Fruit fly (Drosophila melanogaster) whole organism, pupa: Measurements from ENCODE around the gene CG12728.
A peak's percentile ranks its signal among the peaks of the same experiment; 100 is the strongest.

Source experiments
- CG13204 ChIP-seq: fragments of 200-800 bp; sonication (Bioruptor generic); optimal IDR thresholded peaks from 2 replicates; lab custom pipeline; 2018; ENCODE audit warnings: missing biosample characterization, mild to moderate bottlenecking, missing genetic modification characterization, moderate library complexity
- CG17806 ChIP-seq: fragments of 200-800 bp; sonication (Bioruptor generic); optimal IDR thresholded peaks from 2 replicates; lab custom pipeline; 2018; ENCODE audit warnings: missing biosample characterization, mild to moderate bottlenecking, missing genetic modification characterization, moderate library complexity
- EcR ChIP-seq: fragments of 200-800 bp; sonication (Bioruptor generic); optimal IDR thresholded peaks from 3 replicates; lab custom pipeline; 2019; ENCODE audit warnings: missing biosample characterization, missing genetic modification characterization, mild to moderate bottlenecking, moderate library complexity, missing genetic modification reagents

DNA sequence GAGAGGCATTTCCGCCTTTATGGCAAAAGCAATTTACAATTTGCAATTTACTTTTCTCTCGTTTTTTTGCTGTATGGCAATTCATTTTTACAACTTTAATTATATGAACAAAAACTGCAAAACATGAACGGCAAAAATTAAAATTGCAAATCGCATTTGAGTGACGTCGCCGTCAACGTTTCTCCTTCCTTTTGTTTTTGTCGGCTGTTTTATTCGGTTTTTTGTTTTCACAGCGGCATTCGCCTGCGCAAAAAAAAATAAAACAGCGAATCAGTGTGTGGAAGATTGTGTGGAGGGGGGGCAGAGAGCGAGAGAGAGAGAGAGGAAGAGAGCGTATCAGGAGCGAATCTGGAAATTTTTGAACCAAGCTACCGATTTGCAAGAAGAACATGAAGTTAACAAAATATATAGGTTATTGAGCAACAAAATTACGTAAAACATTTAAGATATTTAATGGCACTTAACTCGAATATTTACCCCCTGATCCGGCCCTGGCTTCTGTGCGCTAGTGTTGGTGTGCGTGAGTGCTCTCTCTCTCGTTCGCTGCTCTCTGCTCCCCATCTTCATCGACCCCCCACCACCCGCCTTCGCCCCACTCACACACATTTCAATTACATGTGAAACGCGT is 23.8 kb upstream of the CG12728 start:
- TF ChIP-seq EcR (peak; percentile 92), CG17806 (tag; lab: Kevin White, UChicago) (peak; percentile 99), CG13204 (GFP tag; lab: Kevin White, UChicago) (peak; percentile 98)
